Fruit fly (Drosophila melanogaster) whole organism, prepupa: ENCODE data around the gene CG42729.

Experiments
- Blimp-1 ChIP-seq: fragments of 200-800 bp; sonication (Bioruptor generic); optimal IDR thresholded peaks from 3 replicates; lab custom pipeline; 2017; ENCODE audit warnings: missing biosample characterization, missing genetic modification characterization, mild to moderate bottlenecking, moderate library complexity, missing genetic modification reagents
- CG3032 ChIP-seq: fragments of 200-800 bp; optimal IDR thresholded peaks from 2 replicates; lab custom pipeline; 2019; ENCODE audit warnings: missing biosample characterization, mild to moderate bottlenecking, missing genetic modification characterization, moderate library complexity
- CG3919 ChIP-seq: fragments of 200-800 bp; sonication (Bioruptor generic); optimal IDR thresholded peaks from 3 replicates; lab custom pipeline; 2016; ENCODE audit warnings: missing biosample characterization, missing genetic modification characterization
- CG6163 ChIP-seq: fragments of 200-800 bp; sonication (Bioruptor generic); IDR thresholded peaks from 3 replicates; pipeline ENCODE4 v1.3.6; 2022; ENCODE audit warnings: missing biosample characterization, missing genetic modification characterization
- CG6854 ChIP-seq: fragments of 200-800 bp; sonication (Bioruptor generic); optimal IDR thresholded peaks from 2 replicates; lab custom pipeline; 2017; ENCODE audit warnings: missing biosample characterization, mild to moderate bottlenecking, missing genetic modification characterization
- Gug ChIP-seq: fragments of 200-800 bp; sonication (Bioruptor generic); IDR thresholded peaks from 2 replicates; pipeline ENCODE4 v1.3.6; 2022; ENCODE audit warnings: missing biosample characterization, missing genetic modification characterization
- Hr38 ChIP-seq: sonication (Bioruptor generic); optimal IDR thresholded peaks from 2 replicates; lab custom pipeline; 2016; ENCODE audit warnings: missing biosample characterization, missing genetic modification characterization
- Met ChIP-seq: fragments of 200-800 bp; sonication (Bioruptor generic); optimal IDR thresholded peaks from 3 replicates; lab custom pipeline; 2016; ENCODE audit warnings: missing biosample characterization, missing genetic modification characterization
- Smox ChIP-seq: fragments of 200-800 bp; sonication (Bioruptor generic); optimal IDR thresholded peaks from 3 replicates; lab custom pipeline; 2016; ENCODE audit warnings: missing biosample characterization, missing genetic modification characterization
- cyc ChIP-seq: fragments of 200-800 bp; sonication (Bioruptor generic); optimal IDR thresholded peaks from 3 replicates; lab custom pipeline; 2016; ENCODE audit warnings: missing biosample characterization, missing genetic modification characterization
- net ChIP-seq: fragments of 200-800 bp; sonication (Bioruptor generic); optimal IDR thresholded peaks from 3 replicates; lab custom pipeline; 2016; ENCODE audit warnings: missing biosample characterization, missing genetic modification characterization

dm6 chr3L:15509398-15509797 is 17.9 kb downstream of the CG42729 start, which contains the start of the genes gdl and gdl-ORF39:
- TF ChIP-seq CG3032 (tag; lab: Kevin White, UChicago) (no peak), cyc (GFP tag; lab: Kevin White, UChicago) (no peak), CG3919 (no peak), CG6163 (no peak), Blimp-1 (GFP tag; lab: Kevin White, UChicago) (no peak), Met (GFP tag; lab: Kevin White, UChicago) (no peak), Smox (no peak), CG6854 (no peak), Gug (no peak), Hr38 (GFP tag; lab: Kevin White, UChicago) (no peak), net (GFP tag; lab: Kevin White, UChicago) (no peak)
